Worm (Caenorhabditis elegans): ENCODE data around the gene C03B1.6.

- TF ChIP-seq unc-62 (GFP tag; optimal IDR thresholded peaks at IDR 0.05), result no peak
- no peak for TF ChIP-seq ZK546.5 (tag; optimal IDR thresholded peaks at IDR 0.05)
- no peak for TF ChIP-seq ama-1 (optimal IDR thresholded peaks at IDR 0.05)
- no peak for TF ChIP-seq nhr-21 (tag; optimal IDR thresholded peaks at IDR 0.05)
- TF ChIP-seq C34F6.9 (tag; optimal IDR thresholded peaks at IDR 0.05), result no peak
- no peak for TF ChIP-seq ceh-82 (tag; optimal IDR thresholded peaks at IDR 0.05)
- no peak for TF ChIP-seq skn-1 (tag; optimal IDR thresholded peaks at IDR 0.05)
- TF ChIP-seq peb-1 (tag; optimal IDR thresholded peaks at IDR 0.05), result no peak
- no peak for TF ChIP-seq snpc-4 (tag; optimal IDR thresholded peaks at IDR 0.05)
- TF ChIP-seq R02D3.7 (tag; optimal IDR thresholded peaks at IDR 0.05), result no peak
- TF ChIP-seq nhr-6 (tag; optimal IDR thresholded peaks at IDR 0.05), result no peak
Observed at ce11 chrX:6334602-6335001, 15.5 kb upstream of the C03B1.6 start.
